Fruit fly (Drosophila melanogaster) whole organism, embryonic: Measurements from ENCODE around the gene JIL-1.

Source experiments
- CG10462 ChIP-seq: fragments of 200-800 bp; sonication (Bioruptor generic); optimal IDR thresholded peaks from 2 replicates; lab custom pipeline; 2016; ENCODE audit warnings: missing biosample characterization, missing genetic modification characterization
- CG12104 ChIP-seq: fragments of 200-800 bp; sonication (Bioruptor generic); optimal IDR thresholded peaks from 3 replicates; lab custom pipeline; 2016; ENCODE audit warnings: missing biosample characterization, missing genetic modification characterization
- CG1233 ChIP-seq: fragments of 200-800 bp; sonication (Bioruptor generic); optimal IDR thresholded peaks from 4 replicates; lab custom pipeline; 2018; ENCODE audit warnings: missing biosample characterization, mild to moderate bottlenecking, missing genetic modification characterization
- CG14710 ChIP-seq: fragments of 200-800 bp; sonication (Bioruptor generic); optimal IDR thresholded peaks from 3 replicates; lab custom pipeline; 2019; ENCODE audit warnings: missing biosample characterization, mild to moderate bottlenecking, missing genetic modification characterization, moderate library complexity
- CG15011 ChIP-seq: fragments of 200-800 bp; sonication (Bioruptor generic); optimal IDR thresholded peaks from 3 replicates; lab custom pipeline; 2018; ENCODE audit warnings: missing biosample characterization, mild to moderate bottlenecking, missing genetic modification characterization
- CG15696 ChIP-seq: fragments of 200-800 bp; sonication (Bioruptor generic); optimal IDR thresholded peaks from 2 replicates; lab custom pipeline; 2019; ENCODE audit warnings: missing biosample characterization, mild to moderate bottlenecking, missing genetic modification characterization, moderate library complexity
- CG1647 ChIP-seq: fragments of 200-800 bp; sonication (Bioruptor generic); optimal IDR thresholded peaks from 3 replicates; lab custom pipeline; 2016; ENCODE audit warnings: missing biosample characterization, missing genetic modification characterization
- CG18476 ChIP-seq: fragments of 200-800 bp; sonication (Bioruptor generic); optimal IDR thresholded peaks from 2 replicates; lab custom pipeline; 2016; ENCODE audit warnings: missing biosample characterization, mild to moderate bottlenecking, missing genetic modification characterization
- CG30403 ChIP-seq: fragments of 200-800 bp; sonication (Bioruptor generic); optimal IDR thresholded peaks from 3 replicates; lab custom pipeline; 2016; ENCODE audit warnings: missing biosample characterization, missing genetic modification characterization
- CG31441 ChIP-seq: fragments of 200-800 bp; sonication (Bioruptor generic); IDR thresholded peaks from 2 replicates; pipeline ENCODE4 v1.3.6; 2022; ENCODE audit warnings: missing biosample characterization, missing genetic modification characterization
- CG32532 ChIP-seq: fragments of 200-800 bp; sonication (Bioruptor generic); IDR thresholded peaks from 2 replicates; pipeline ENCODE4 v1.3.6; 2022; ENCODE audit warnings: missing biosample characterization, missing genetic modification characterization
- CG3726 ChIP-seq: fragments of 200-800 bp; sonication (Bioruptor generic); IDR thresholded peaks from 3 replicates; pipeline ENCODE4, ENCODE4 v1.3.6; 2022; ENCODE audit warnings: missing biosample characterization, missing genetic modification characterization
- CG4328 ChIP-seq: fragments of 200-800 bp; sonication (Bioruptor generic); optimal IDR thresholded peaks from 3 replicates; lab custom pipeline; 2017; ENCODE audit warnings: missing biosample characterization, missing genetic modification reagents, missing genetic modification characterization
- CG7786 ChIP-seq: fragments of 200-800 bp; sonication (Bioruptor generic); optimal IDR thresholded peaks from 2 replicates; lab custom pipeline; 2016; ENCODE audit warnings: missing biosample characterization, missing genetic modification characterization
- CG7963 ChIP-seq: fragments of 200-800 bp; sonication (Bioruptor generic); IDR thresholded peaks from 3 replicates; pipeline ENCODE4 v1.3.6; 2022; ENCODE audit warnings: missing biosample characterization, missing genetic modification characterization; ENCODE audit not compliant: partially characterized antibody
- CG8478 ChIP-seq: fragments of >200 bp; optimal IDR thresholded peaks from 2 replicates; lab custom pipeline; 2018
- D19B ChIP-seq: fragments of 200-800 bp; sonication (Bioruptor generic); optimal IDR thresholded peaks from 2 replicates; lab custom pipeline; 2017; ENCODE audit warnings: missing biosample characterization, mild to moderate bottlenecking, missing genetic modification characterization
- Dp ChIP-seq: fragments of 200-800 bp; sonication (Bioruptor generic); optimal IDR thresholded peaks from 2 replicates; lab custom pipeline; 2018; ENCODE audit warnings: missing biosample characterization, mild to moderate bottlenecking, missing genetic modification characterization, moderate library complexity
- Drgx ChIP-seq: fragments of 200-800 bp; sonication (Bioruptor generic); IDR thresholded peaks from 2 replicates; pipeline ENCODE4 v1.3.6; 2022; ENCODE audit warnings: missing biosample characterization, missing genetic modification characterization
- ERR ChIP-seq: fragments of 200-800 bp; sonication (Bioruptor generic); optimal IDR thresholded peaks from 2 replicates; lab custom pipeline; 2016; ENCODE audit warnings: missing biosample characterization, missing genetic modification characterization
- Ets65A ChIP-seq: fragments of 200-800 bp; sonication (Bioruptor generic); peaks from one replicate; lab custom pipeline; 2016; ENCODE audit warnings: missing biosample characterization, missing genetic modification characterization
- HmgD ChIP-seq: fragments of 200-800 bp; sonication (Bioruptor generic); optimal IDR thresholded peaks from 3 replicates; lab custom pipeline; 2016; ENCODE audit warnings: missing biosample characterization, missing genetic modification characterization
- Hr39 ChIP-seq: fragments of >200 bp; optimal IDR thresholded peaks from 2 replicates; lab custom pipeline; 2017
- Nf-YB ChIP-seq: fragments of 200-800 bp; sonication (Bioruptor generic); optimal IDR thresholded peaks from 3 replicates; lab custom pipeline; 2019; ENCODE audit warnings: missing biosample characterization, mild to moderate bottlenecking, missing genetic modification characterization, moderate library complexity
- Nf-YC ChIP-seq: fragments of 200-800 bp; optimal IDR thresholded peaks from 3 replicates; lab custom pipeline; 2019; ENCODE audit warnings: missing biosample characterization, mild to moderate bottlenecking, missing genetic modification characterization, moderate library complexity
- Oaz ChIP-seq: fragments of 200-800 bp; sonication (Bioruptor generic); IDR thresholded peaks from 2 replicates; pipeline ENCODE4 v1.3.6; 2022; ENCODE audit warnings: missing biosample characterization, missing genetic modification characterization
- TFAM ChIP-seq: fragments of 200-800 bp; sonication (Bioruptor generic); optimal IDR thresholded peaks from 2 replicates; lab custom pipeline; 2017; ENCODE audit warnings: missing biosample characterization, missing genetic modification characterization, inconsistent platforms
- Vsx1 ChIP-seq: fragments of 200-800 bp; sonication (Bioruptor generic); optimal IDR thresholded peaks from 2 replicates; lab custom pipeline; 2017; ENCODE audit warnings: missing biosample characterization, mild to moderate bottlenecking, missing genetic modification characterization, missing genetic modification reagents
- amos ChIP-seq: fragments of 200-800 bp; sonication (Bioruptor generic); IDR thresholded peaks from 2 replicates; pipeline ENCODE4 v1.3.6; 2022; ENCODE audit warnings: missing biosample characterization, missing genetic modification characterization; ENCODE audit not compliant: partially characterized antibody
- ara ChIP-seq: fragments of 200-800 bp; sonication (Bioruptor generic); IDR thresholded peaks from 2 replicates; pipeline ENCODE4 v1.3.6; 2022; ENCODE audit warnings: missing biosample characterization, missing genetic modification characterization
- ato ChIP-seq: fragments of 200-800 bp; sonication (Bioruptor generic); IDR thresholded peaks from 2 replicates; pipeline ENCODE4 v1.3.6; 2022; ENCODE audit warnings: missing biosample characterization, missing genetic modification characterization; ENCODE audit not compliant: partially characterized antibody
- bbx ChIP-seq: fragments of 200-800 bp; sonication (Bioruptor generic); IDR thresholded peaks from 2 replicates; pipeline ENCODE4 v1.3.6; 2022; ENCODE audit warnings: missing biosample characterization, missing genetic modification characterization; ENCODE audit not compliant: partially characterized antibody
- crol ChIP-seq: fragments of 200-800 bp; sonication (Bioruptor generic); IDR thresholded peaks from 2 replicates; pipeline ENCODE4 v1.3.6; 2022; ENCODE audit warnings: missing biosample characterization, missing genetic modification characterization
- exex ChIP-seq: fragments of 200-800 bp; sonication (Bioruptor generic); optimal IDR thresholded peaks from 4 replicates; lab custom pipeline; 2018; ENCODE audit warnings: missing biosample characterization, mild to moderate bottlenecking, missing genetic modification characterization, moderate library complexity
- hb ChIP-seq: fragments of 200-800 bp; sonication (Bioruptor generic); IDR thresholded peaks from 3 replicates; pipeline ENCODE4 v1.3.6; 2022; ENCODE audit warnings: missing biosample characterization, missing genetic modification characterization; ENCODE audit not compliant: partially characterized antibody
- hkb ChIP-seq, 2 experiments: fragments of 200-800 bp in 1 of 2; fragments of >200 bp in 1 of 2; sonication (Bioruptor generic) in 1 of 2; IDR thresholded peaks in 1 of 2; optimal IDR thresholded peaks in 1 of 2; 2 replicates each; pipeline versions ENCODE4 v1.3.6 to Lab custom; 2017 to 2022; ENCODE audit warnings: missing biosample characterization in 1 of 2, missing genetic modification characterization in 1 of 2
- kah ChIP-seq: fragments of 200-800 bp; sonication (Bioruptor generic); optimal IDR thresholded peaks from 2 replicates; lab custom pipeline; 2018; ENCODE audit warnings: missing biosample characterization, mild to moderate bottlenecking, missing genetic modification characterization
- kni ChIP-seq: fragments of 200-800 bp; sonication (Bioruptor generic); optimal IDR thresholded peaks from 3 replicates; lab custom pipeline; 2017; ENCODE audit warnings: mild to moderate bottlenecking, missing biosample characterization, missing genetic modification reagents, missing genetic modification characterization
- odd ChIP-seq: fragments of 200-800 bp; sonication (Bioruptor generic); optimal IDR thresholded peaks from 2 replicates; lab custom pipeline; 2017; ENCODE audit warnings: missing biosample characterization, mild to moderate bottlenecking, missing genetic modification characterization
- pho ChIP-seq: fragments of 200-800 bp; sonication (Bioruptor generic); optimal IDR thresholded peaks from 2 replicates; lab custom pipeline; 2016; ENCODE audit warnings: missing biosample characterization, missing genetic modification characterization
- sens ChIP-seq: fragments of 200-800 bp; sonication (Bioruptor generic); peaks from one replicate; lab custom pipeline; 2016; ENCODE audit warnings: missing biosample characterization, missing genetic modification characterization
- slbo ChIP-seq: fragments of 200-800 bp; sonication (Bioruptor generic); IDR thresholded peaks from 2 replicates; pipeline ENCODE4 v1.3.6; 2022; ENCODE audit warnings: missing biosample characterization, missing genetic modification characterization
- sna ChIP-seq: fragments of 200-800 bp; sonication (Bioruptor generic); IDR thresholded peaks from 2 replicates; pipeline ENCODE4 v1.3.6; 2022; ENCODE audit warnings: missing biosample characterization, missing genetic modification characterization; ENCODE audit not compliant: partially characterized antibody
- sr ChIP-seq: fragments of 200-800 bp; sonication (Bioruptor generic); IDR thresholded peaks from 3 replicates; pipeline ENCODE4 v1.3.6; 2022; ENCODE audit warnings: missing biosample characterization, missing genetic modification characterization
- trh ChIP-seq: fragments of 200-800 bp; sonication (Bioruptor generic); optimal IDR thresholded peaks from 2 replicates; lab custom pipeline; 2016; ENCODE audit warnings: missing biosample characterization, missing genetic modification characterization
- tup ChIP-seq: fragments of 200-800 bp; sonication (Bioruptor generic); optimal IDR thresholded peaks from 2 replicates; lab custom pipeline; 2016; ENCODE audit warnings: missing biosample characterization, mild to moderate bottlenecking, missing genetic modification characterization, moderate library complexity
- twi ChIP-seq: fragments of 200-800 bp; optimal IDR thresholded peaks from 2 replicates; lab custom pipeline; 2019; ENCODE audit warnings: missing biosample characterization, mild to moderate bottlenecking, missing genetic modification characterization, moderate library complexity

The JIL-1 gene

dm6 chr3L:11093046-11093520 lies at the start of gene JIL-1 (continued):
- TF ChIP-seq Hr39 (lab: Kevin White, UChicago) = no peak
- TF ChIP-seq CG31441 = peak; percentile 47
- TF ChIP-seq Vsx1 (GFP tag; lab: Kevin White, UChicago) = peak; percentile 19
- TF ChIP-seq CG15696 = peak; percentile 18
- TF ChIP-seq Nf-YB = no peak
- TF ChIP-seq CG30403 (GFP tag; lab: Kevin White, UChicago) = peak; percentile 77
- TF ChIP-seq sr (GFP tag; lab: Robert Waterston, UW) = peak; percentile 5; the same call in 1 of the 3 replicates
- TF ChIP-seq hkb (optimal IDR thresholded peaks at IDR 0.05; lab: Kevin White, UChicago) = no peak
- peak; percentile 26; the same call in 1 of the 2 replicates for TF ChIP-seq hkb (GFP tag; IDR thresholded peaks at IDR 0.05; lab: Robert Waterston, UW)
- peak; percentile 3 for TF ChIP-seq tup (GFP tag; lab: Kevin White, UChicago)
- peak; percentile 77 for TF ChIP-seq hb (GFP tag; lab: Robert Waterston, UW)
- peak; percentile 88 for TF ChIP-seq CG32532 (GFP tag; lab: Robert Waterston, UW)
- TF ChIP-seq CG1233 (GFP tag; lab: Kevin White, UChicago) = peak; percentile 56
- TF ChIP-seq HmgD = no peak
- TF ChIP-seq slbo (GFP tag; lab: Robert Waterston, UW) = peak; percentile 93
- peak; percentile 79 for TF ChIP-seq CG7963 (GFP tag; lab: Robert Waterston, UW)
- peak; percentile 22 for TF ChIP-seq Dp (GFP tag; lab: Kevin White, UChicago)
- TF ChIP-seq ato = peak; percentile 73
- no peak for TF ChIP-seq CG10462 (GFP tag; lab: Kevin White, UChicago)
- no peak; the same call in 2 of the 3 replicates for TF ChIP-seq CG3726 (GFP tag; lab: Robert Waterston, UW)
- TF ChIP-seq kah (GFP tag; lab: Kevin White, UChicago) = no peak
- TF ChIP-seq sens = peak; percentile 84
- TF ChIP-seq exex = no peak
- TF ChIP-seq TFAM (GFP tag; lab: Kevin White, UChicago) = no peak
- TF ChIP-seq Ets65A (GFP tag; lab: Kevin White, UChicago) = peak; percentile 96
- no peak for TF ChIP-seq Oaz
- TF ChIP-seq CG18476 (GFP tag; lab: Kevin White, UChicago) = peak; percentile 60
- TF ChIP-seq ara = peak; percentile 68; the same call in 1 of the 2 replicates
- TF ChIP-seq pho (GFP tag; lab: Kevin White, UChicago) = peak; percentile 55
- TF ChIP-seq D19B (GFP tag; lab: Kevin White, UChicago) = no peak

dm6 chr3L:11138862-11139261 lies 45.9 kb upstream of the JIL-1 start:
- TF ChIP-seq CG7786 (no peak), amos (GFP tag; lab: Robert Waterston, UW) (no peak), CG14710 (no peak), trh (no peak), CG4328 (no peak), CG12104 (GFP tag; lab: Kevin White, UChicago) (no peak), crol (peak; percentile 78), CG8478 (no peak), Nf-YC (tag; lab: Kevin White, UChicago) (no peak), CG1647 (no peak), kni (GFP tag; lab: Kevin White, UChicago) (no peak), ERR (GFP tag; lab: Kevin White, UChicago) (no peak), Drgx (0 out of 2 replicates have a peak, but pooled peaks have one; percentile 17), odd (GFP tag; lab: Kevin White, UChicago) (no peak), twi (no peak), CG15011 (GFP tag; lab: Kevin White, UChicago) (no peak), sna (GFP tag; lab: Robert Waterston, UW) (no peak), bbx (0 out of 2 replicates have a peak, but pooled peaks have one; percentile 17)
- TF ChIP-seq, all 482 proteins: peak for 3
